Worm (Caenorhabditis elegans) whole organism, L4 larva: ENCODE results near the gene fbxa-170.

Experiments used
- F10B5.3 ChIP-seq: sonication (generic microtip); optimal IDR thresholded peaks from 2 replicates; lab custom pipeline; 2016; ENCODE audit warnings: mild to moderate bottlenecking, missing genetic modification characterization, missing compliant biosample characterization
- F49E8.2 ChIP-seq: sonication (generic microtip); optimal IDR thresholded peaks from 2 replicates; lab custom pipeline; 2016; ENCODE audit warnings: missing compliant biosample characterization, mild to moderate bottlenecking, missing genetic modification characterization, borderline replicate concordance
- ZK337.2 ChIP-seq: fragments of 200-800 bp; sonication (Bioruptor generic); IDR thresholded peaks from 2 replicates; pipeline ENCODE4 v1.3.6; 2022; ENCODE audit warnings: missing genetic modification reagents, missing genetic modification characterization, missing compliant biosample characterization
- aha-1 ChIP-seq: fragments of 150-350 bp; peaks from one replicate; lab custom pipeline; 2014; ENCODE audit warnings: missing biosample characterization, missing genetic modification characterization
- aly-2 ChIP-seq: sonication (generic microtip); optimal IDR thresholded peaks from 2 replicates; lab custom pipeline; 2018; ENCODE audit warnings: missing biosample characterization, missing genetic modification characterization
- attf-4 ChIP-seq: sonication (generic microtip); optimal IDR thresholded peaks from 3 replicates; lab custom pipeline; 2017; ENCODE audit warnings: missing biosample characterization, missing genetic modification characterization
- ceh-20 ChIP-seq: fragments of 200-800 bp; sonication (Bioruptor generic); IDR thresholded peaks from 2 replicates; pipeline ENCODE4 v1.3.6; 2022; ENCODE audit warnings: missing genetic modification reagents, missing genetic modification characterization, missing compliant biosample characterization
- ceh-28 ChIP-seq: fragments of 150-350 bp; optimal IDR thresholded peaks from 2 replicates; lab custom pipeline; 2014; ENCODE audit warnings: missing biosample characterization, missing genetic modification reagents, missing genetic modification characterization
- ceh-62 ChIP-seq: sonication (generic microtip); optimal IDR thresholded peaks from 2 replicates; lab custom pipeline; 2017; ENCODE audit warnings: missing biosample characterization, missing genetic modification characterization
- ceh-82 ChIP-seq: sonication (generic microtip); optimal IDR thresholded peaks from 2 replicates; lab custom pipeline; 2017; ENCODE audit warnings: missing biosample characterization, missing genetic modification characterization
- cey-2 ChIP-seq: sonication (generic microtip); optimal IDR thresholded peaks from 3 replicates; lab custom pipeline; 2017; ENCODE audit warnings: missing genetic modification characterization, mild to moderate bottlenecking, missing compliant biosample characterization, antibody characterized with exemption, borderline replicate concordance; ENCODE audit not compliant: insufficient read depth
- ctbp-1 ChIP-seq: fragments of 200-800 bp; sonication (Bioruptor generic); IDR thresholded peaks from 2 replicates; pipeline ENCODE4 v1.3.6; 2022; ENCODE audit warnings: missing genetic modification reagents, missing genetic modification characterization, missing compliant biosample characterization
- daf-12 ChIP-seq: fragments of 150-350 bp; optimal IDR thresholded peaks from 2 replicates; lab custom pipeline; 2014; ENCODE audit warnings: missing biosample characterization, missing genetic modification reagents, missing genetic modification characterization
- daf-16 ChIP-seq, 3 experiments: sonication (generic microtip); optimal IDR thresholded peaks; 2 replicates each; lab custom pipeline; 2016 to 2017; ENCODE audit warnings: missing genetic modification characterization in 3 of 3, missing genetic modification reagents in 3 of 3, mild to moderate bottlenecking in 2 of 3, missing compliant biosample characterization in 2 of 3, missing biosample characterization in 1 of 3, moderate library complexity in 1 of 3
- dmd-6 ChIP-seq: fragments of 200-800 bp; sonication (Bioruptor generic); IDR thresholded peaks from 2 replicates; pipeline ENCODE4 v1.3.6; 2022; ENCODE audit warnings: missing genetic modification reagents, missing genetic modification characterization, missing compliant biosample characterization
- duxl-1 ChIP-seq: sonication (generic microtip); optimal IDR thresholded peaks from 2 replicates; lab custom pipeline; 2016; ENCODE audit warnings: mild to moderate bottlenecking, missing genetic modification characterization, moderate library complexity, missing compliant biosample characterization; ENCODE audit not compliant: poor library complexity
- egl-27 ChIP-seq: sonication (generic microtip); optimal IDR thresholded peaks from 3 replicates; lab custom pipeline; 2017; ENCODE audit warnings: missing biosample characterization, missing genetic modification reagents, missing genetic modification characterization
- egl-43 ChIP-seq: fragments of 200-800 bp; sonication (Bioruptor generic); IDR thresholded peaks from 2 replicates; pipeline ENCODE4 v1.3.6; 2022; ENCODE audit warnings: missing genetic modification reagents, missing genetic modification characterization, missing compliant biosample characterization
- fos-1 ChIP-seq: fragments of 150-350 bp; optimal IDR thresholded peaks from 2 replicates; lab custom pipeline; 2014; ENCODE audit warnings: missing biosample characterization, missing genetic modification characterization
- gei-8 ChIP-seq: fragments of 200-800 bp; sonication (Bioruptor generic); optimal IDR thresholded peaks from 2 replicates; lab custom pipeline; 2018; ENCODE audit warnings: mild to moderate bottlenecking, missing genetic modification characterization, missing compliant biosample characterization
- lin-13 ChIP-seq: fragments of 150-350 bp; optimal IDR thresholded peaks from 2 replicates; lab custom pipeline; 2014; ENCODE audit warnings: missing biosample characterization, missing genetic modification reagents, missing genetic modification characterization
- nhr-111 ChIP-seq: fragments of 200-800 bp; sonication (Bioruptor generic); optimal IDR thresholded peaks from 2 replicates; lab custom pipeline; 2018; ENCODE audit warnings: mild to moderate bottlenecking, missing genetic modification characterization, missing compliant biosample characterization
- nhr-237 ChIP-seq: sonication (generic microtip); optimal IDR thresholded peaks from 2 replicates; lab custom pipeline; 2017; ENCODE audit warnings: missing biosample characterization, missing genetic modification characterization
- nhr-25 ChIP-seq: sonication (generic microtip); optimal IDR thresholded peaks from 2 replicates; lab custom pipeline; 2017; ENCODE audit warnings: missing genetic modification characterization, mild to moderate bottlenecking, missing compliant biosample characterization, antibody characterized with exemption, moderate library complexity, borderline replicate concordance; ENCODE audit not compliant: insufficient read depth
- nhr-28 ChIP-seq: fragments of 150-350 bp; optimal IDR thresholded peaks from 2 replicates; lab custom pipeline; 2014; ENCODE audit warnings: missing biosample characterization, missing genetic modification characterization
- nhr-41 ChIP-seq: fragments of 200-800 bp; sonication (Bioruptor generic); IDR thresholded peaks from 2 replicates; pipeline ENCODE4 v1.3.6; 2022; ENCODE audit warnings: missing genetic modification reagents, missing genetic modification characterization, missing compliant biosample characterization
- nhr-6 ChIP-seq: fragments of 150-350 bp; optimal IDR thresholded peaks from 2 replicates; lab custom pipeline; 2014; ENCODE audit warnings: missing biosample characterization, missing genetic modification characterization
- pha-4 ChIP-seq, 2 experiments: fragments of 150-350 bp in 1 of 2; fragments of 200-800 bp in 1 of 2; sonication (Bioruptor generic) in 1 of 2; IDR thresholded peaks in 1 of 2; optimal IDR thresholded peaks in 1 of 2; 2 replicates each; pipeline versions ENCODE4 v1.3.6 to Lab custom; 2014 to 2022; ENCODE audit warnings: missing genetic modification characterization in 2 of 2, missing genetic modification reagents in 2 of 2, missing biosample characterization in 1 of 2, missing compliant biosample characterization in 1 of 2
- php-3 ChIP-seq: fragments of 200-800 bp; sonication (Bioruptor generic); IDR thresholded peaks from 2 replicates; pipeline ENCODE4 v1.3.6; 2022; ENCODE audit warnings: missing genetic modification reagents, missing genetic modification characterization, missing compliant biosample characterization
- rbr-2 ChIP-seq: sonication (generic microtip); optimal IDR thresholded peaks from 2 replicates; lab custom pipeline; 2016; ENCODE audit warnings: missing genotype, missing genetic modification characterization, missing compliant biosample characterization
- set-16 ChIP-seq: fragments of 200-800 bp; sonication (Bioruptor generic); IDR thresholded peaks from 2 replicates; pipeline ENCODE4 v1.3.6; 2022; ENCODE audit warnings: missing genetic modification reagents, missing genetic modification characterization, missing compliant biosample characterization
- skn-1 ChIP-seq: fragments of 150-350 bp; optimal IDR thresholded peaks from 2 replicates; lab custom pipeline; 2014; ENCODE audit warnings: missing biosample characterization, missing genetic modification characterization
- tag-97 ChIP-seq: fragments of 200-800 bp; sonication (Bioruptor generic); IDR thresholded peaks from 2 replicates; pipeline ENCODE4 v1.3.6; 2022; ENCODE audit warnings: missing genetic modification characterization, missing compliant biosample characterization
- tra-1 ChIP-seq: fragments of 200-800 bp; sonication (Bioruptor generic); IDR thresholded peaks from 2 replicates; pipeline ENCODE4 v1.3.6; 2022; ENCODE audit warnings: missing genetic modification reagents, missing genetic modification characterization, missing compliant biosample characterization
- unc-39 ChIP-seq: sonication (generic microtip); optimal IDR thresholded peaks from 2 replicates; lab custom pipeline; 2017; ENCODE audit warnings: missing biosample characterization, missing genetic modification characterization
- unc-62 ChIP-seq, 3 experiments: fragments of 150-350 bp in 1 of 3; sonication (generic microtip); optimal IDR thresholded peaks in 2 of 3; peaks in 1 of 3; 1 replicate in 1 of 3; 2 replicates in 2 of 3; lab custom pipeline; 2014 to 2017; ENCODE audit warnings: missing biosample characterization in 3 of 3, missing genetic modification characterization in 3 of 3, missing genetic modification reagents in 3 of 3, missing genotype in 1 of 3
- vab-7 ChIP-seq: fragments of 200-800 bp; sonication (Bioruptor generic); IDR thresholded peaks from 2 replicates; pipeline ENCODE4 v1.3.6; 2022; ENCODE audit warnings: missing genetic modification reagents, missing genetic modification characterization, missing compliant biosample characterization
- zag-1 ChIP-seq: fragments of 150-350 bp; optimal IDR thresholded peaks from 2 replicates; lab custom pipeline; 2014; ENCODE audit warnings: missing biosample characterization, missing genetic modification characterization
- zip-11 ChIP-seq: fragments of 200-800 bp; sonication (Bioruptor generic); IDR thresholded peaks from 2 replicates; pipeline ENCODE4 v1.3.6; 2022; ENCODE audit warnings: missing genetic modification characterization, missing compliant biosample characterization
- ztf-11 ChIP-seq: fragments of 150-350 bp; optimal IDR thresholded peaks from 2 replicates; lab custom pipeline; 2014; ENCODE audit warnings: missing biosample characterization, missing genetic modification characterization

The fbxa-170 gene

ce11 chrX:1643442-1644096 is 34.4 kb downstream of the fbxa-170 start:
- TF ChIP-seq lin-13 (GFP tag; lab: Kevin White, UChicago) (peak; percentile 1), unc-62 (GFP tag; optimal IDR thresholded peaks at IDR 0.05 in 1 of 2; lab: Kevin White, UChicago) (peak in 1 of 2 experiments; percentile 98), unc-62 (tag; optimal IDR thresholded peaks at IDR 0.05; lab: Kevin White, UChicago) (no peak), daf-16 (GFP tag; optimal IDR thresholded peaks at IDR 0.05; lab: Kevin White, UChicago) (no peak), daf-16 (tag; optimal IDR thresholded peaks at IDR 0.05; lab: Kevin White, UChicago) (peak; percentile 14), aly-2 (tag; lab: Kevin White, UChicago) (no peak), pha-4 (GFP tag; IDR thresholded peaks at IDR 0.05; lab: Robert Waterston, UW) (no peak), pha-4 (tag; optimal IDR thresholded peaks at IDR 0.05; lab: Kevin White, UChicago) (no peak), F49E8.2 (tag; lab: Kevin White, UChicago) (peak; percentile 12)

ce11 chrX:1630881-1631516 is 46.9 kb downstream of the fbxa-170 start, which contains the start of gene ZK380.2:
TSS of gene ZK380.2 (plus strand) at chrX:1631466.
- peak; percentile 49 for TF ChIP-seq set-16 (GFP tag; lab: Robert Waterston, UW)
- no peak for TF ChIP-seq ceh-28
- no peak for TF ChIP-seq gei-8 (GFP tag; lab: Kevin White, UChicago)
- peak; percentile 67 for TF ChIP-seq aha-1 (tag; lab: Kevin White, UChicago)
- TF ChIP-seq egl-43 (GFP tag; lab: Robert Waterston, UW): peak; percentile 65; the same call in 1 of the 2 replicates

ce11 chrX:1629746-1630145 is 48.2 kb downstream of the fbxa-170 start:
- no peak for TF ChIP-seq rbr-2 (tag; lab: Kevin White, UChicago)
- TF ChIP-seq unc-39: no peak
- no peak for TF ChIP-seq ctbp-1 (GFP tag; lab: Robert Waterston, UW)
- no peak for TF ChIP-seq aly-2 (tag; lab: Kevin White, UChicago)
- no peak for TF ChIP-seq nhr-111 (GFP tag; lab: Kevin White, UChicago)
- TF ChIP-seq nhr-28: no peak
- no peak for TF ChIP-seq F10B5.3 (tag; lab: Kevin White, UChicago)
- TF ChIP-seq egl-27 (tag; lab: Kevin White, UChicago): no peak
- TF ChIP-seq nhr-25 (tag; lab: Kevin White, UChicago): no peak
- no peak for TF ChIP-seq php-3 (GFP tag; lab: Robert Waterston, UW)
- TF ChIP-seq skn-1 (tag; lab: Kevin White, UChicago): no peak
- TF ChIP-seq egl-43 (GFP tag; lab: Robert Waterston, UW): no peak

ce11 chrX:1627837-1628236 is 50.1 kb downstream of the fbxa-170 start, which contains the start of gene fbxb-58:
TSS of gene fbxb-58 (plus strand) at chrX:1628137.
- TF ChIP-seq vab-7 (GFP tag; lab: Robert Waterston, UW) (no peak), attf-4 (tag; lab: Kevin White, UChicago) (no peak), nhr-28 (no peak), duxl-1 (no peak)

- peak; percentile 88 for TF ChIP-seq nhr-237 (tag; lab: Kevin White, UChicago)
- TF ChIP-seq ztf-11 (tag; lab: Kevin White, UChicago): peak; percentile 40
- peak; percentile 99 for TF ChIP-seq duxl-1
- no peak for TF ChIP-seq daf-12 (tag; lab: Kevin White, UChicago)
- no peak for TF ChIP-seq cey-2 (tag; lab: Kevin White, UChicago)
- peak; percentile 40 for TF ChIP-seq unc-39
- peak; percentile 95 for TF ChIP-seq dmd-6 (GFP tag; lab: Robert Waterston, UW)
- TF ChIP-seq zip-11: peak; percentile 61; the same call in 1 of the 2 replicates
- peak; percentile 90 for TF ChIP-seq nhr-41 (GFP tag; lab: Robert Waterston, UW)
- peak; percentile 28 for TF ChIP-seq attf-4 (tag; lab: Kevin White, UChicago)
- TF ChIP-seq tra-1 (GFP tag; lab: Robert Waterston, UW): peak; percentile 97
- peak; percentile 97 for TF ChIP-seq ceh-20 (GFP tag; lab: Robert Waterston, UW)
- peak; percentile 94 for TF ChIP-seq fos-1 (tag; lab: Kevin White, UChicago)
- peak; percentile 90 for TF ChIP-seq zag-1 (tag; lab: Kevin White, UChicago)
- TF ChIP-seq ceh-82 (tag; lab: Kevin White, UChicago): peak; percentile 68
- TF ChIP-seq ceh-62 (tag; lab: Kevin White, UChicago): no peak
- peak; percentile 75; the same call in 1 of the 2 replicates for TF ChIP-seq tag-97 (GFP tag; lab: Robert Waterston, UW)
- no peak for TF ChIP-seq F49E8.2 (tag; lab: Kevin White, UChicago)
- TF ChIP-seq ZK337.2 (GFP tag; lab: Robert Waterston, UW): no peak
- TF ChIP-seq nhr-6: peak; percentile 93
These were observed 50.9 kb downstream of the fbxa-170 start for ce11 chrX:1627013-1627412.
